Fruit fly (Drosophila melanogaster) whole organism, embryonic: ENCODE results near the gene CG17198.

ENCODE experiments used
- Asciz ChIP-seq: fragments of 200-800 bp; sonication (Bioruptor generic); optimal IDR thresholded peaks from 2 replicates; lab custom pipeline; 2017; ENCODE audit warnings: missing biosample characterization, mild to moderate bottlenecking, missing genetic modification characterization, missing genetic modification reagents
- B-H1 ChIP-seq: fragments of 200-800 bp; sonication (Bioruptor generic); IDR thresholded peaks from 3 replicates; pipeline ENCODE4 v1.3.6; 2022; ENCODE audit warnings: missing biosample characterization, missing genetic modification characterization
- Bdp1 ChIP-seq: fragments of 200-800 bp; sonication (Bioruptor generic); optimal IDR thresholded peaks from 3 replicates; lab custom pipeline; 2016; ENCODE audit warnings: missing biosample characterization, missing genetic modification characterization
- Bteb2 ChIP-seq: fragments of 200-800 bp; sonication (Bioruptor generic); optimal IDR thresholded peaks from 2 replicates; lab custom pipeline; 2016; ENCODE audit warnings: missing biosample characterization, missing genetic modification characterization
- CG11398 ChIP-seq: fragments of 200-800 bp; sonication (Bioruptor generic); optimal IDR thresholded peaks from 2 replicates; lab custom pipeline; 2016; ENCODE audit warnings: missing biosample characterization, missing genetic modification characterization
- CG12942 ChIP-seq: fragments of 200-800 bp; sonication (Bioruptor generic); optimal IDR thresholded peaks from 3 replicates; lab custom pipeline; 2016; ENCODE audit warnings: missing biosample characterization, missing genetic modification characterization
- CG1529 ChIP-seq: fragments of 200-800 bp; sonication (Bioruptor generic); optimal IDR thresholded peaks from 3 replicates; lab custom pipeline; 2018; ENCODE audit warnings: missing biosample characterization, missing genetic modification characterization
- CG30431 ChIP-seq: fragments of 200-800 bp; sonication (Bioruptor generic); optimal IDR thresholded peaks from 2 replicates; lab custom pipeline; 2017; ENCODE audit warnings: missing biosample characterization, missing genetic modification characterization
- CG32532 ChIP-seq: fragments of 200-800 bp; sonication (Bioruptor generic); IDR thresholded peaks from 2 replicates; pipeline ENCODE4 v1.3.6; 2022; ENCODE audit warnings: missing biosample characterization, missing genetic modification characterization
- CG5245 ChIP-seq: fragments of 200-800 bp; sonication (Bioruptor generic); optimal IDR thresholded peaks from 3 replicates; lab custom pipeline; 2016; ENCODE audit warnings: missing biosample characterization, missing genetic modification characterization
- CG9727 ChIP-seq: fragments of 200-800 bp; sonication (Bioruptor generic); optimal IDR thresholded peaks from 3 replicates; lab custom pipeline; 2017; ENCODE audit warnings: missing biosample characterization, mild to moderate bottlenecking, missing genetic modification characterization
- CG9797 ChIP-seq: fragments of 200-800 bp; sonication (Bioruptor generic); optimal IDR thresholded peaks from 3 replicates; lab custom pipeline; 2018; ENCODE audit warnings: missing biosample characterization, mild to moderate bottlenecking, missing genetic modification characterization
- CHES-1-like ChIP-seq: fragments of 200-800 bp; sonication (Bioruptor generic); optimal IDR thresholded peaks from 2 replicates; lab custom pipeline; 2016; ENCODE audit warnings: missing biosample characterization, missing genetic modification characterization
- Dfd ChIP-seq, 2 experiments: fragments of >200 bp; optimal IDR thresholded peaks; 2 replicates each; lab custom pipeline; 2017; ENCODE audit warnings: missing biosample characterization in 2 of 2, missing genetic modification characterization in 2 of 2
- Doc3 ChIP-seq: fragments of 200-800 bp; sonication (Bioruptor generic); IDR thresholded peaks from 3 replicates; pipeline ENCODE4 v1.3.6; 2022; ENCODE audit warnings: missing biosample characterization, missing genetic modification characterization; ENCODE audit not compliant: partially characterized antibody
- ERR ChIP-seq: fragments of 200-800 bp; sonication (Bioruptor generic); optimal IDR thresholded peaks from 2 replicates; lab custom pipeline; 2016; ENCODE audit warnings: missing biosample characterization, missing genetic modification characterization
- Elba2 ChIP-seq: fragments of 200-800 bp; sonication (Bioruptor generic); optimal IDR thresholded peaks from 3 replicates; lab custom pipeline; 2016; ENCODE audit warnings: missing biosample characterization, missing genetic modification characterization
- Fer3 ChIP-seq: fragments of 200-800 bp; sonication (Bioruptor generic); optimal IDR thresholded peaks from 2 replicates; lab custom pipeline; 2018; ENCODE audit warnings: missing biosample characterization, mild to moderate bottlenecking, missing genetic modification characterization, moderate library complexity
- GATAe ChIP-seq: fragments of 200-800 bp; sonication (Bioruptor generic); conservative IDR thresholded peaks from 2 replicates; pipeline ENCODE4 v1.3.6; 2022; ENCODE audit warnings: missing biosample characterization, missing genetic modification characterization
- Gug ChIP-seq: fragments of 200-800 bp; sonication (Bioruptor generic); IDR thresholded peaks from 4 replicates; pipeline ENCODE4 v1.3.6; 2022; ENCODE audit warnings: missing biosample characterization, missing genetic modification characterization
- Hr51 ChIP-seq, 2 experiments: fragments of 200-800 bp; sonication (Bioruptor generic); optimal IDR thresholded peaks; 2 replicates in 1 of 2; 3 replicates in 1 of 2; lab custom pipeline; 2016 to 2018; ENCODE audit warnings: missing biosample characterization in 2 of 2, missing genetic modification characterization in 2 of 2, mild to moderate bottlenecking in 1 of 2, moderate library complexity in 1 of 2
- Kr ChIP-seq: fragments of 200-800 bp; sonication (Bioruptor generic); optimal IDR thresholded peaks from 2 replicates; lab custom pipeline; 2017; ENCODE audit warnings: missing biosample characterization, mild to moderate bottlenecking, missing genetic modification characterization
- Mrtf ChIP-seq: fragments of 200-800 bp; sonication (Bioruptor generic); IDR thresholded peaks from 3 replicates; pipeline ENCODE4 v1.3.6; 2022; ENCODE audit warnings: missing biosample characterization, missing genetic modification characterization
- NC2α ChIP-seq: fragments of 200-800 bp; sonication (Bioruptor generic); optimal IDR thresholded peaks from 2 replicates; lab custom pipeline; 2016; ENCODE audit warnings: missing biosample characterization, missing genetic modification characterization
- Nf-YB ChIP-seq: fragments of 200-800 bp; sonication (Bioruptor generic); optimal IDR thresholded peaks from 3 replicates; lab custom pipeline; 2019; ENCODE audit warnings: missing biosample characterization, mild to moderate bottlenecking, missing genetic modification characterization, moderate library complexity
- Side ChIP-seq: fragments of 200-800 bp; sonication (Bioruptor generic); optimal IDR thresholded peaks from 2 replicates; lab custom pipeline; 2016; ENCODE audit warnings: missing biosample characterization, missing genetic modification characterization
- Usf ChIP-seq: fragments of 200-800 bp; sonication (Bioruptor generic); optimal IDR thresholded peaks from 2 replicates; lab custom pipeline; 2017; ENCODE audit warnings: missing genotype, missing biosample characterization, missing genetic modification characterization
- Xrp1 ChIP-seq: fragments of 200-800 bp; sonication (Bioruptor generic); IDR thresholded peaks from 2 replicates; pipeline ENCODE4 v1.3.6; 2022; ENCODE audit warnings: missing biosample characterization, missing genetic modification characterization
- abd-A ChIP-seq: fragments of 200-800 bp; sonication (Bioruptor generic); optimal IDR thresholded peaks from 3 replicates; lab custom pipeline; 2019; ENCODE audit warnings: missing biosample characterization, mild to moderate bottlenecking, missing genetic modification characterization, moderate library complexity
- ara ChIP-seq: fragments of 200-800 bp; sonication (Bioruptor generic); IDR thresholded peaks from 2 replicates; pipeline ENCODE4 v1.3.6; 2022; ENCODE audit warnings: missing biosample characterization, missing genetic modification characterization
- ato ChIP-seq: fragments of 200-800 bp; sonication (Bioruptor generic); IDR thresholded peaks from 2 replicates; pipeline ENCODE4 v1.3.6; 2022; ENCODE audit warnings: missing biosample characterization, missing genetic modification characterization; ENCODE audit not compliant: partially characterized antibody
- bbx ChIP-seq: fragments of 200-800 bp; sonication (Bioruptor generic); IDR thresholded peaks from 2 replicates; pipeline ENCODE4 v1.3.6; 2022; ENCODE audit warnings: missing biosample characterization, missing genetic modification characterization; ENCODE audit not compliant: partially characterized antibody
- btn ChIP-seq: fragments of 200-800 bp; sonication (Bioruptor generic); optimal IDR thresholded peaks from 2 replicates; lab custom pipeline; 2016; ENCODE audit warnings: missing biosample characterization, missing genetic modification characterization
- crol ChIP-seq: fragments of 200-800 bp; sonication (Bioruptor generic); IDR thresholded peaks from 2 replicates; pipeline ENCODE4 v1.3.6; 2022; ENCODE audit warnings: missing biosample characterization, missing genetic modification characterization
- dimm ChIP-seq: fragments of 200-800 bp; sonication (Bioruptor generic); IDR thresholded peaks from 2 replicates; pipeline ENCODE4 v1.3.6; 2022; ENCODE audit warnings: missing biosample characterization, missing genetic modification characterization
- dpn ChIP-seq, 2 experiments: fragments of 200-800 bp; sonication (Bioruptor generic); optimal IDR thresholded peaks; 3 replicates each; lab custom pipeline; 2016; ENCODE audit warnings: missing biosample characterization in 2 of 2, missing genetic modification characterization in 2 of 2
- esg ChIP-seq: fragments of 200-800 bp; sonication (Bioruptor generic); conservative IDR thresholded peaks from 2 replicates; pipeline ENCODE4 v1.3.6; 2022; ENCODE audit warnings: missing biosample characterization, missing genetic modification characterization
- fd102C ChIP-seq: fragments of 200-800 bp; sonication (Bioruptor generic); optimal IDR thresholded peaks from 2 replicates; lab custom pipeline; 2018; ENCODE audit warnings: missing biosample characterization, mild to moderate bottlenecking, missing genetic modification characterization, moderate library complexity
- gce ChIP-seq: fragments of 200-800 bp; sonication (Bioruptor generic); IDR thresholded peaks from 3 replicates; pipeline ENCODE4 v1.3.6; 2022; ENCODE audit warnings: missing biosample characterization, missing genetic modification characterization
- insv ChIP-seq, 2 experiments: fragments of 200-800 bp; sonication (Bioruptor generic); optimal IDR thresholded peaks; 3 replicates each; lab custom pipeline; 2016 to 2018; ENCODE audit warnings: missing biosample characterization in 2 of 2, missing genetic modification characterization in 2 of 2
- inv ChIP-seq: fragments of 200-800 bp; sonication (Bioruptor generic); IDR thresholded peaks from 2 replicates; pipeline ENCODE4 v1.3.6; 2022; ENCODE audit warnings: missing biosample characterization, missing genetic modification characterization; ENCODE audit not compliant: partially characterized antibody
- mam ChIP-seq: fragments of 200-800 bp; sonication (Bioruptor generic); optimal IDR thresholded peaks from 3 replicates; lab custom pipeline; 2016; ENCODE audit warnings: missing biosample characterization, missing genetic modification characterization
- otp ChIP-seq: fragments of 200-800 bp; sonication (Bioruptor generic); IDR thresholded peaks from 3 replicates; pipeline ENCODE4, ENCODE4 v1.3.6; 2022; ENCODE audit warnings: missing biosample characterization, missing genetic modification characterization
- rib ChIP-seq: fragments of 200-800 bp; sonication (Bioruptor generic); IDR thresholded peaks from 2 replicates; pipeline ENCODE4 v1.3.6; 2022; ENCODE audit warnings: missing biosample characterization, missing genetic modification characterization
- sd ChIP-seq: fragments of 200-800 bp; sonication (Bioruptor generic); optimal IDR thresholded peaks from 3 replicates; lab custom pipeline; 2018; ENCODE audit warnings: missing biosample characterization, mild to moderate bottlenecking, missing genetic modification characterization, moderate library complexity
- sens ChIP-seq: fragments of 200-800 bp; sonication (Bioruptor generic); peaks from one replicate; lab custom pipeline; 2016; ENCODE audit warnings: missing biosample characterization, missing genetic modification characterization
- seq ChIP-seq: fragments of 200-800 bp; sonication (Bioruptor generic); IDR thresholded peaks from 2 replicates; pipeline ENCODE4 v1.3.6; 2022; ENCODE audit warnings: missing biosample characterization, missing genetic modification characterization
- slou ChIP-seq: fragments of 200-800 bp; sonication (Bioruptor generic); optimal IDR thresholded peaks from 3 replicates; lab custom pipeline; 2016; ENCODE audit warnings: missing biosample characterization, missing genetic modification characterization
- stc ChIP-seq: fragments of 200-800 bp; sonication (Bioruptor generic); IDR thresholded peaks from 2 replicates; pipeline ENCODE4 v1.3.6; 2022; ENCODE audit warnings: missing biosample characterization, missing genetic modification characterization
- tap ChIP-seq: fragments of 200-800 bp; optimal IDR thresholded peaks from 3 replicates; lab custom pipeline; 2019; ENCODE audit warnings: missing biosample characterization, mild to moderate bottlenecking, missing genetic modification characterization, moderate library complexity
- tup ChIP-seq: fragments of 200-800 bp; sonication (Bioruptor generic); optimal IDR thresholded peaks from 2 replicates; lab custom pipeline; 2016; ENCODE audit warnings: missing biosample characterization, mild to moderate bottlenecking, missing genetic modification characterization, moderate library complexity

CG17198 gene

dm6 chr3R:25754844-25755429 lies 20.2 kb downstream of the CG17198 start:
- no peak for TF ChIP-seq fd102C
- no peak for TF ChIP-seq insv (GFP tag; optimal IDR thresholded peaks at IDR 0.05; lab: Kevin White, UChicago)
- TF ChIP-seq otp (GFP tag; lab: Robert Waterston, UW): no peak
- no peak for TF ChIP-seq Fer3 (tag; lab: Kevin White, UChicago)
- no peak for TF ChIP-seq ERR
- no peak for TF ChIP-seq CG1529 (GFP tag; lab: Kevin White, UChicago)
- no peak for TF ChIP-seq btn (GFP tag; lab: Kevin White, UChicago)
- no peak for TF ChIP-seq sens (GFP tag; lab: Kevin White, UChicago)
- no peak for TF ChIP-seq CG11398 (GFP tag; lab: Kevin White, UChicago)
- 0 out of 2 replicates have a peak, but pooled peaks have one; percentile 26 for TF ChIP-seq esg (GFP tag; lab: Robert Waterston, UW)
- TF ChIP-seq Dfd (GFP tag; optimal IDR thresholded peaks at IDR 0.05; lab: Kevin White, UChicago): no peak
- TF ChIP-seq Gug: no peak
- TF ChIP-seq Doc3 (GFP tag; lab: Robert Waterston, UW): no peak
- TF ChIP-seq Bdp1 (GFP tag; lab: Kevin White, UChicago): no peak
- no peak for TF ChIP-seq Usf
- peak; percentile 57 for TF ChIP-seq Xrp1 (GFP tag; lab: Robert Waterston, UW)
- no peak for TF ChIP-seq CG5245 (GFP tag; lab: Kevin White, UChicago)
- TF ChIP-seq CG9727: peak; percentile 34
- no peak for TF ChIP-seq Mrtf (GFP tag; lab: Robert Waterston, UW)
- no peak for TF ChIP-seq tup
- no peak for TF ChIP-seq Asciz (GFP tag; lab: Kevin White, UChicago)
- no peak for TF ChIP-seq bbx (GFP tag; lab: Robert Waterston, UW)
- TF ChIP-seq sd (tag; lab: Kevin White, UChicago): no peak
- TF ChIP-seq ara (GFP tag; lab: Robert Waterston, UW): no peak
- TF ChIP-seq CG9797 (GFP tag; lab: Kevin White, UChicago): no peak
- TF ChIP-seq mam (GFP tag; lab: Kevin White, UChicago): no peak
- TF ChIP-seq CG32532 (GFP tag; lab: Robert Waterston, UW): peak; percentile 59; the same call in 1 of the 2 replicates
- TF ChIP-seq B-H1 (GFP tag; lab: Robert Waterston, UW): peak; percentile 61
- no peak for TF ChIP-seq CG30431 (GFP tag; lab: Kevin White, UChicago)
- no peak for TF ChIP-seq CG12942 (GFP tag; lab: Kevin White, UChicago)
- no peak for TF ChIP-seq Bteb2 (GFP tag; lab: Kevin White, UChicago)
- 0 out of 2 replicates have a peak, but pooled peaks have one; percentile 30 for TF ChIP-seq GATAe (GFP tag; lab: Robert Waterston, UW)
- TF ChIP-seq inv (GFP tag; lab: Robert Waterston, UW): no peak
- TF ChIP-seq Elba2 (GFP tag; lab: Kevin White, UChicago): no peak
- no peak for TF ChIP-seq NC2α (GFP tag; lab: Kevin White, UChicago)
- TF ChIP-seq Nf-YB: no peak
- TF ChIP-seq tap: no peak
- no peak for TF ChIP-seq CHES-1-like
- TF ChIP-seq dimm (GFP tag; lab: Robert Waterston, UW): no peak
- peak in 1 of 2 experiments; percentile 27 for TF ChIP-seq Hr51 (GFP tag; optimal IDR thresholded peaks at IDR 0.05; lab: Kevin White, UChicago)
- no peak for TF ChIP-seq ato (GFP tag; lab: Robert Waterston, UW)
- TF ChIP-seq Side (GFP tag; lab: Kevin White, UChicago): no peak
- TF ChIP-seq Kr (GFP tag; lab: Kevin White, UChicago): no peak
- no peak for TF ChIP-seq slou (GFP tag; lab: Kevin White, UChicago)
- TF ChIP-seq abd-A: no peak
- no peak for TF ChIP-seq seq (GFP tag; lab: Robert Waterston, UW)
- TF ChIP-seq gce: 0 out of 3 replicates have a peak, but pooled peaks have one; percentile 51
- TF ChIP-seq crol (GFP tag; lab: Robert Waterston, UW): no peak
- no peak for TF ChIP-seq dpn (GFP tag; optimal IDR thresholded peaks at IDR 0.05; lab: Kevin White, UChicago)
- TF ChIP-seq stc (GFP tag; lab: Robert Waterston, UW): peak; percentile 34; the same call in 1 of the 2 replicates
- TF ChIP-seq rib (GFP tag; lab: Robert Waterston, UW): no peak
